Worm (Caenorhabditis elegans) whole organism, L3 larva: ENCODE results near the gene F47B8.2.

Experiments used
- R02D3.7 ChIP-seq: fragments of 150-350 bp; optimal IDR thresholded peaks from 2 replicates; lab custom pipeline; 2014; ENCODE audit warnings: missing biosample characterization, missing genetic modification characterization
- ZK546.5 ChIP-seq: sonication (generic microtip); optimal IDR thresholded peaks from 2 replicates; lab custom pipeline; 2017; ENCODE audit warnings: missing biosample characterization, missing genetic modification characterization
- aly-2 ChIP-seq: fragments of 150-350 bp; optimal IDR thresholded peaks from 2 replicates; lab custom pipeline; 2014; ENCODE audit warnings: missing biosample characterization, missing genetic modification characterization
- ama-1 ChIP-seq: fragments of 150-350 bp; optimal IDR thresholded peaks from 2 replicates; lab custom pipeline; 2018
- ceh-16 ChIP-seq: sonication (generic microtip); optimal IDR thresholded peaks from 2 replicates; lab custom pipeline; 2017; ENCODE audit warnings: missing biosample characterization, missing genetic modification characterization
- ceh-82 ChIP-seq: fragments of 150-350 bp; optimal IDR thresholded peaks from 2 replicates; lab custom pipeline; 2014; ENCODE audit warnings: missing biosample characterization, missing genetic modification characterization
- ceh-9 ChIP-seq: sonication (generic microtip); optimal IDR thresholded peaks from 2 replicates; lab custom pipeline; 2018; ENCODE audit warnings: missing biosample characterization, missing genetic modification characterization
- daf-12 ChIP-seq: fragments of 150-350 bp; optimal IDR thresholded peaks from 2 replicates; lab custom pipeline; 2014; ENCODE audit warnings: missing biosample characterization, missing genetic modification reagents, missing genetic modification characterization
- egl-5 ChIP-seq: fragments of 150-350 bp; optimal IDR thresholded peaks from 2 replicates; lab custom pipeline; 2017; ENCODE audit warnings: missing biosample characterization, missing genetic modification reagents, missing genetic modification characterization, inconsistent platforms
- elt-1 ChIP-seq: fragments of 150-350 bp; optimal IDR thresholded peaks from 2 replicates; lab custom pipeline; 2014; ENCODE audit warnings: missing biosample characterization, missing genetic modification characterization
- eor-1 ChIP-seq, 2 experiments: fragments of 150-350 bp; optimal IDR thresholded peaks; 2 replicates each; lab custom pipeline; 2014 to 2018; ENCODE audit warnings: missing biosample characterization in 2 of 2, missing genetic modification characterization in 2 of 2
- fkh-10 ChIP-seq: sonication (generic microtip); optimal IDR thresholded peaks from 2 replicates; lab custom pipeline; 2017; ENCODE audit warnings: missing biosample characterization, missing genetic modification reagents, missing genetic modification characterization
- fkh-2 ChIP-seq: fragments of 150-350 bp; optimal IDR thresholded peaks from 2 replicates; lab custom pipeline; 2014; ENCODE audit warnings: missing biosample characterization, missing genetic modification reagents, missing genetic modification characterization
- fos-1 ChIP-seq: fragments of 150-350 bp; optimal IDR thresholded peaks from 2 replicates; lab custom pipeline; 2014; ENCODE audit warnings: missing biosample characterization, missing genetic modification characterization
- hmg-11 ChIP-seq: sonication (generic microtip); optimal IDR thresholded peaks from 2 replicates; lab custom pipeline; 2016; ENCODE audit warnings: missing genetic modification characterization, missing compliant biosample characterization
- jun-1 ChIP-seq: fragments of 150-350 bp; optimal IDR thresholded peaks from 2 replicates; lab custom pipeline; 2014; ENCODE audit warnings: missing biosample characterization, missing genetic modification reagents, missing genetic modification characterization
- lin-15B ChIP-seq: fragments of 150-350 bp; optimal IDR thresholded peaks from 2 replicates; lab custom pipeline; 2014; ENCODE audit warnings: missing biosample characterization, missing genetic modification characterization
- lsy-12 ChIP-seq: sonication (generic microtip); optimal IDR thresholded peaks from 2 replicates; lab custom pipeline; 2016; ENCODE audit warnings: mild to moderate bottlenecking, missing genetic modification characterization, missing compliant biosample characterization
- mdl-1 ChIP-seq: fragments of 150-350 bp; optimal IDR thresholded peaks from 2 replicates; lab custom pipeline; 2014; ENCODE audit warnings: missing biosample characterization, missing genetic modification characterization
- mml-1 ChIP-seq: fragments of 150-350 bp; sonication (generic microtip); optimal IDR thresholded peaks from 3 replicates; lab custom pipeline; 2014; ENCODE audit warnings: missing biosample characterization, missing genetic modification characterization
- nfya-1 ChIP-seq: sonication (generic microtip); optimal IDR thresholded peaks from 2 replicates; lab custom pipeline; 2017; ENCODE audit warnings: missing genetic modification characterization, mild to moderate bottlenecking, missing compliant biosample characterization, antibody characterized with exemption, moderate library complexity; ENCODE audit not compliant: insufficient read depth
- nhr-12 ChIP-seq: fragments of 150-350 bp; optimal IDR thresholded peaks from 2 replicates; lab custom pipeline; 2014; ENCODE audit warnings: missing biosample characterization, missing genetic modification characterization
- nhr-23 ChIP-seq: fragments of 150-350 bp; optimal IDR thresholded peaks from 2 replicates; lab custom pipeline; 2014; ENCODE audit warnings: missing biosample characterization, missing genetic modification reagents, missing genetic modification characterization
- nhr-237 ChIP-seq: fragments of 150-350 bp; optimal IDR thresholded peaks from 2 replicates; lab custom pipeline; 2014; ENCODE audit warnings: missing biosample characterization, missing genetic modification characterization
- nhr-28 ChIP-seq: fragments of 150-350 bp; optimal IDR thresholded peaks from 2 replicates; lab custom pipeline; 2014; ENCODE audit warnings: missing biosample characterization, missing genetic modification characterization
- nhr-43 ChIP-seq: sonication (generic microtip); optimal IDR thresholded peaks from 2 replicates; lab custom pipeline; 2016; ENCODE audit warnings: mild to moderate bottlenecking, missing genetic modification characterization, missing compliant biosample characterization; ENCODE audit not compliant: poor library complexity, severe bottlenecking
- nhr-67 ChIP-seq: fragments of 150-350 bp; optimal IDR thresholded peaks from 2 replicates; lab custom pipeline; 2014; ENCODE audit warnings: missing biosample characterization, missing genetic modification characterization
- nhr-76 ChIP-seq: fragments of 150-350 bp; sonication (generic microtip); optimal IDR thresholded peaks from 5 replicates; lab custom pipeline; 2014; ENCODE audit warnings: missing biosample characterization, missing genetic modification characterization
- nhr-77 ChIP-seq: fragments of 150-350 bp; optimal IDR thresholded peaks from 2 replicates; lab custom pipeline; 2014; ENCODE audit warnings: missing biosample characterization, missing genetic modification characterization
- pha-4 ChIP-seq: fragments of 150-350 bp; optimal IDR thresholded peaks from 2 replicates; lab custom pipeline; 2014; ENCODE audit warnings: missing biosample characterization, missing genetic modification reagents, missing genetic modification characterization
- pqm-1 ChIP-seq: fragments of 150-350 bp; optimal IDR thresholded peaks from 2 replicates; lab custom pipeline; 2017; ENCODE audit warnings: missing biosample characterization, missing genetic modification characterization, inconsistent platforms
- skn-1 ChIP-seq: fragments of 150-350 bp; optimal IDR thresholded peaks from 2 replicates; lab custom pipeline; 2014; ENCODE audit warnings: missing biosample characterization, missing genetic modification characterization
- snpc-4 ChIP-seq: fragments of 150-350 bp; optimal IDR thresholded peaks from 2 replicates; lab custom pipeline; 2014; ENCODE audit warnings: missing biosample characterization, missing genetic modification characterization
- tbx-2 ChIP-seq: sonication (generic microtip); optimal IDR thresholded peaks from 2 replicates; lab custom pipeline; 2016; ENCODE audit warnings: mild to moderate bottlenecking, missing genetic modification characterization, missing compliant biosample characterization
- unc-39 ChIP-seq: sonication (generic microtip); optimal IDR thresholded peaks from 4 replicates; lab custom pipeline; 2017; ENCODE audit warnings: missing biosample characterization, missing genetic modification characterization
- ztf-11 ChIP-seq: fragments of 150-350 bp; optimal IDR thresholded peaks from 2 replicates; lab custom pipeline; 2014; ENCODE audit warnings: missing biosample characterization, missing genetic modification characterization
- ztf-4 ChIP-seq: fragments of 150-350 bp; optimal IDR thresholded peaks from 2 replicates; lab custom pipeline; 2014; ENCODE audit warnings: missing biosample characterization, missing genetic modification characterization

The F47B8.2 gene

ce11 chrV:14299569-14300064 lies 16.8 kb downstream of the F47B8.2 start, which contains the start of the genes spig-3 and F14D7.12:
Gene spig-3, minus strand, starts transcription at chrV:14299669.
Gene F14D7.12, plus strand, starts transcription at chrV:14300014.
- TF ChIP-seq tbx-2 (tag; lab: Kevin White, UChicago) = no peak
- no peak for TF ChIP-seq eor-1 (tag; optimal IDR thresholded peaks at IDR 0.05; lab: Kevin White, UChicago)
- no peak for TF ChIP-seq nhr-77
- TF ChIP-seq nhr-12 (tag; lab: Kevin White, UChicago) = no peak
- TF ChIP-seq fkh-2 (tag; lab: Kevin White, UChicago) = no peak
- no peak for TF ChIP-seq R02D3.7 (tag; lab: Kevin White, UChicago)
- TF ChIP-seq nhr-237 (tag; lab: Kevin White, UChicago) = no peak
- no peak for TF ChIP-seq elt-1 (tag; lab: Kevin White, UChicago)
- TF ChIP-seq pqm-1 = no peak
- no peak for TF ChIP-seq daf-12 (tag; lab: Kevin White, UChicago)
- TF ChIP-seq ceh-9 (tag; lab: Kevin White, UChicago) = no peak
- TF ChIP-seq snpc-4 (tag; lab: Kevin White, UChicago) = no peak
- TF ChIP-seq mml-1 (tag; lab: Kevin White, UChicago) = no peak
- no peak for TF ChIP-seq ceh-82 (tag; lab: Kevin White, UChicago)
- no peak for TF ChIP-seq hmg-11 (tag; lab: Kevin White, UChicago)
- no peak for TF ChIP-seq ztf-11 (tag; lab: Kevin White, UChicago)
- no peak for TF ChIP-seq aly-2 (tag; lab: Kevin White, UChicago)
- no peak for TF ChIP-seq fos-1 (tag; lab: Kevin White, UChicago)

ce11 chrV:14296499-14296898 lies 19.9 kb downstream of the F47B8.2 start, which contains the start of gene F14D7.3:
Gene F14D7.3, plus strand, starts transcription at chrV:14296799.
- TF ChIP-seq lin-15B (no peak), nhr-76 (tag; lab: Kevin White, UChicago) (no peak), jun-1 (tag; lab: Kevin White, UChicago) (no peak), nhr-67 (tag; lab: Kevin White, UChicago) (no peak), nhr-28 (tag; lab: Kevin White, UChicago) (no peak), nfya-1 (no peak), nhr-23 (no peak), eor-1 (tag; optimal IDR thresholded peaks at IDR 0.05; lab: Kevin White, UChicago) (no peak), snpc-4 (tag; lab: Kevin White, UChicago) (no peak), tbx-2 (tag; lab: Kevin White, UChicago) (no peak), nhr-77 (no peak), elt-1 (tag; lab: Kevin White, UChicago) (no peak), ZK546.5 (tag; lab: Kevin White, UChicago) (no peak), fkh-10 (GFP tag; lab: Kevin White, UChicago) (no peak), R02D3.7 (tag; lab: Kevin White, UChicago) (no peak), unc-39 (no peak), egl-5 (tag; lab: Kevin White, UChicago) (no peak), nhr-43 (tag; lab: Kevin White, UChicago) (no peak), ama-1 (no peak)

- no peak for TF ChIP-seq hmg-11 (tag; lab: Kevin White, UChicago)
- TF ChIP-seq ceh-82 (tag; lab: Kevin White, UChicago) = no peak
- TF ChIP-seq elt-1 (tag; lab: Kevin White, UChicago) = no peak
- TF ChIP-seq ceh-16 (tag; lab: Kevin White, UChicago) = no peak
- TF ChIP-seq tbx-2 (tag; lab: Kevin White, UChicago) = no peak
- TF ChIP-seq skn-1 = no peak
- TF ChIP-seq ZK546.5 (tag; lab: Kevin White, UChicago) = no peak
- TF ChIP-seq fkh-10 (GFP tag; lab: Kevin White, UChicago) = no peak
- no peak for TF ChIP-seq R02D3.7 (tag; lab: Kevin White, UChicago)
- no peak for TF ChIP-seq lin-15B
- TF ChIP-seq nhr-28 (tag; lab: Kevin White, UChicago) = no peak
- no peak for TF ChIP-seq pha-4 (tag; lab: Kevin White, UChicago)
- no peak for TF ChIP-seq nhr-77
- TF ChIP-seq mdl-1 = no peak
- TF ChIP-seq ztf-11 (tag; lab: Kevin White, UChicago) = no peak
- TF ChIP-seq nhr-12 (tag; lab: Kevin White, UChicago) = no peak
- TF ChIP-seq ztf-4 (tag; lab: Kevin White, UChicago) = no peak
- TF ChIP-seq mml-1 (tag; lab: Kevin White, UChicago) = no peak
- TF ChIP-seq pqm-1 = no peak
- no peak for TF ChIP-seq lsy-12 (tag; lab: Kevin White, UChicago)
These were observed 22.0 kb downstream of the F47B8.2 start, which contains the start of gene F14D7.9 for ce11 chrV:14294396-14294795. Gene F14D7.9, plus strand, starts transcription at chrV:14294696.
